Worm (Caenorhabditis elegans) whole organism, L2 larva: ENCODE measurements around the gene pps-1.

Source experiments
- fos-1 ChIP-seq: fragments of 150-350 bp; optimal IDR thresholded peaks from 2 replicates; lab custom pipeline; 2014; ENCODE audit warnings: missing biosample characterization, missing genetic modification characterization
- nhr-11 ChIP-seq: fragments of 150-350 bp; optimal IDR thresholded peaks from 2 replicates; lab custom pipeline; 2014; ENCODE audit warnings: missing biosample characterization, missing genetic modification characterization
- nhr-12 ChIP-seq: fragments of 150-350 bp; optimal IDR thresholded peaks from 2 replicates; lab custom pipeline; 2014; ENCODE audit warnings: missing biosample characterization, missing genetic modification characterization
- skn-1 ChIP-seq: sonication (generic microtip); optimal IDR thresholded peaks from 2 replicates; lab custom pipeline; 2017; ENCODE audit warnings: missing biosample characterization, missing genetic modification characterization
- unc-62 ChIP-seq: fragments of 150-350 bp; optimal IDR thresholded peaks from 2 replicates; lab custom pipeline; 2014; ENCODE audit warnings: missing biosample characterization, missing genetic modification reagents, missing genetic modification characterization
- zag-1 ChIP-seq: fragments of 150-350 bp; optimal IDR thresholded peaks from 2 replicates; lab custom pipeline; 2014; ENCODE audit warnings: missing biosample characterization, missing genetic modification characterization

ce11 chrIV:10190586-10190985, 28.8 kb downstream of the pps-1 start:
- TF ChIP-seq skn-1 (tag; lab: Kevin White, UChicago): no peak
- TF ChIP-seq nhr-11: no peak
- TF ChIP-seq fos-1 (tag; lab: Kevin White, UChicago): no peak
- TF ChIP-seq zag-1: no peak
- TF ChIP-seq unc-62 (GFP tag; lab: Kevin White, UChicago): no peak
- TF ChIP-seq nhr-12: no peak
